Fruit fly (Drosophila melanogaster): ENCODE data around the gene CG31689.

DNA sequence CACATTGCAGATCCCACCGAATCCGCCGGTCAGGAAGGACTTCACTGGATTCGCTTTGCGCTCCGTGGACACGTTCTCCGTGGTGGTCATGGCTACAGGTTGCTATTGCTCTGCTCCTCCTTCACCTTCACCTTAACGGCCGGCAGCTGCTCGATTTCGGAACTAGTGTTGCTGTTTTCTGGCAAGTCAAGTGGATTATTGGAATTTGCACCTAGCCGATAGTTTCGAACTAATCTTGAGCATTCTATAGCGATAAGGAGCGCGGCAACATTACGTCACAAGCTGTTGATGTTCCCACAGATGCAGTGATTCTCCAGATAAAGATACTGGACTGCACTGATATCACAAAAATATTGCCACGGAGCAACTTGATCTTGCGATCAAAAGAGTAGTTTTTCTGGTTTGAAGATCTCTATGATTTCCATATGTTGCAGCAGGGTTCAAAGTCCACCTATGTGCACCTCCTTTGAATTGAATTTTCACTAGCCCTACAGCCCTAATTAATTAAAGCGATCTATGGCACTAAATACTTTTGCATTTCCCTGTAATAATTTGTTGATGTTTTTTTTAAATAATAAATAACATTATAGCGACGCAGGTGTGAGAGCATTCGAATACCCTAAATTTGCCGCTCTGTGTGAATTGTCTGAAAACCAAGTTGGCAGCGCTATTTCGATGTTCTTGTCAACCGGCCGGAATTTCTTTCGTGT, 44.2 kb downstream of the CG31689 start, which contains the start of the genes colt and HINT1:
- TF ChIP-seq CG18619 (GFP tag; optimal IDR thresholded peaks at IDR 0.05) (no peak), nmo (GFP tag; optimal IDR thresholded peaks at IDR 0.05) (peak; percentile 58), Med (GFP tag) (peak; percentile 85), fd102C (GFP tag; optimal IDR thresholded peaks at IDR 0.05) (no peak), Asciz (GFP tag; optimal IDR thresholded peaks at IDR 0.05) (no peak), Hr3 (GFP tag; optimal IDR thresholded peaks at IDR 0.05) (no peak), CG5180 (GFP tag; optimal IDR thresholded peaks at IDR 0.05) (no peak), aop (GFP tag; IDR thresholded peaks at IDR 0.05) (no peak), CG17361 (GFP tag; IDR thresholded peaks at IDR 0.05) (peak; percentile 51; the same call in 2 of the 3 replicates), CG16815 (GFP tag; optimal IDR thresholded peaks at IDR 0.05) (no peak), CG31365 (tag; optimal IDR thresholded peaks at IDR 0.05) (no peak), stc (GFP tag; IDR thresholded peaks at IDR 0.05) (no peak), CG8924 (tag; optimal IDR thresholded peaks at IDR 0.05) (peak; percentile 75), CG11696 (GFP tag; IDR thresholded peaks at IDR 0.05) (no peak)

Measured in whole organism, embryonic.